Fruit fly (Drosophila melanogaster): ENCODE measurements around the gene Vps39.

Gene Vps39

DNA sequence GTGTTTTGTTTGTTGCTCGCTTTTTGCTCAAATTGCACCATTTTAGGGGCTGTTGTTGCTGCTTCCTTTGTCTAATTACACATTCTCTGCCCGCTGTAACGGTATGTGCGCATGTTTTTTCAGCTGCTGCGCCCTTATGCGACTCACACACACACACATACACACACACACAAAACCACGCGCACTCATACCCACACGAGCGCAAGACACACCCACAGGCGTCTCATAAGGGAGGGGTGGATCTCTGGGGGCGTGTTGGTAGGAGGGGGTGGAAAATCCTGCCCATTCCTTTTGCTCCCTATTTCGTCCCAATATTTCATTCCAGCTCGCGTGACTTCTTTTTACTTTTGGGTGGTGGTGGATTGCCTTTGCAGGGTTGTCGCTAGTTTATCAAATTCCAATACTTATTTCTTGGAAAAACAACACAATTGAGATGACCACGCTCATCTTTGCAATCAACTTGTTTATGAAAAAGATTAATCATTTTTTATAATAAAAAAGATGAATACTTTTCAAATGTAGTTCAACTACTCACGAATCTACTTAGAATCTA lies 29.1 kb downstream of the Vps39 start:
- no peak for TF ChIP-seq Sp1 (GFP tag; optimal IDR thresholded peaks at IDR 0.05)
- TF ChIP-seq Dfd (GFP tag; optimal IDR thresholded peaks at IDR 0.05): no peak
- no peak for TF ChIP-seq Hr83 (GFP tag; optimal IDR thresholded peaks at IDR 0.05; ENCODE audit: poor library complexity, severe bottlenecking)
- TF ChIP-seq lola (GFP tag; optimal IDR thresholded peaks at IDR 0.05): no peak
- TF ChIP-seq dsf (GFP tag; optimal IDR thresholded peaks at IDR 0.05; ENCODE audit: borderline replicate concordance): no peak
- no peak for TF ChIP-seq CG32264 (GFP tag; optimal IDR thresholded peaks at IDR 0.05)
- TF ChIP-seq Abd-B (GFP tag; optimal IDR thresholded peaks at IDR 0.05): no peak
- TF ChIP-seq jim (GFP tag; optimal IDR thresholded peaks at IDR 0.05): no peak

DNA sequence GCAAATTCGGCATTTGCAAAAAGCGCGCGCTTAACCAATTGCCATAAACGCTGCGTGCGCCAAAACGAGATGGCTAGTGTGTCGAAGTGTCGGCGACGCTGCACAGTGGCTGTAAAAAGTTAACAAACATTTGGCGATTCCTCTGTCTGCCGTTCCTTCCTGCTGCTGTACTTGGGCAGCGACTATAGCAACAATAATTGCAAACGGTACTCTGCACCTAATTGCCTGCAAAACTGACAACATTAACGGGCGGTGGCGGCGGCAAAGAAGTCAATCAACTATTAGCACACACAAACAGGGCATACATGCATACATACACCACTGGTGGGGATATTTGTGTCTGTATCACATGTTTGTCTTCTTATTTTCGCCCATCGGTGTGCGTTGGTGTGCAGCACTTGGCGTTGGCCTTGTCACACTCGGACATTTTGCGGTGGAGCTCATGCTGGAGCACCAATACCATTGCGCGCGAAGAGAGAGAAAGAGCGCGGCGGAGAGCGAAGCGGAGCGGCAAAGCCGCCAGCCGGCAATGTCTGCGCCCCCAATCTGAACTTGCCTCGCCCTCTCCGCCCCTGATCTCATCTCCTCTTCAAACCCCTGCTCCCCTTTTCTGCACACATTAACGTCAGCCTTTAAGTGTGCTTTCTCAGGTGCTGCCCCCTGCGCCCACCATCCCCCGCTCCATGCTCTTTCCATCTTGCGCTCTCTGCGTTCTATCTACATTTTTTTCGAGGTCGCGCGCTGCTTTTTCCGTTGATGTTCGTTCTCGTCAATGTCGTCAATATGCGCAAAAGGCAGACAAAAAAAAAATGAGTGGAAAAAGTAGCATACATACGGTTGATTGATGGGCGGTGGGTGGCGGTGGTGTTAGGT lies 29.8 kb downstream of the Vps39 start:
- TF ChIP-seq Myc (optimal IDR thresholded peaks at IDR 0.05): no peak
- no peak for TF ChIP-seq Rel (GFP tag; optimal IDR thresholded peaks at IDR 0.05)
- TF ChIP-seq Rel (tag; optimal IDR thresholded peaks at IDR 0.05): peak; percentile 91
- TF ChIP-seq CG32264 (GFP tag; optimal IDR thresholded peaks at IDR 0.05): no peak
- peak; percentile 49 for TF ChIP-seq woc (GFP tag; optimal IDR thresholded peaks at IDR 0.05)
- TF ChIP-seq jim (GFP tag; optimal IDR thresholded peaks at IDR 0.05): no peak
- TF ChIP-seq Dfd (GFP tag; optimal IDR thresholded peaks at IDR 0.05): no peak
- TF ChIP-seq Mio (GFP tag; optimal IDR thresholded peaks at IDR 0.05): no peak
- TF ChIP-seq Vsx2 (GFP tag; optimal IDR thresholded peaks at IDR 0.05; ENCODE audit: partially characterized antibody): no peak
- TF ChIP-seq dmrt93B (GFP tag; optimal IDR thresholded peaks at IDR 0.05): no peak
- TF ChIP-seq pan (optimal IDR thresholded peaks at IDR 0.05): no peak
- no peak for TF ChIP-seq Sp1 (GFP tag; optimal IDR thresholded peaks at IDR 0.05)
- peak; percentile 16 for TF ChIP-seq Abd-B (GFP tag; optimal IDR thresholded peaks at IDR 0.05)
- TF ChIP-seq foxo (GFP tag; optimal IDR thresholded peaks at IDR 0.05): peak in 1 of 2 experiments; percentile 23
- TF ChIP-seq Jra (GFP tag; optimal IDR thresholded peaks at IDR 0.05): peak; percentile 16
- TF ChIP-seq ey (GFP tag; optimal IDR thresholded peaks at IDR 0.05): no peak
- peak; percentile 31 for TF ChIP-seq Hnf4 (GFP tag; optimal IDR thresholded peaks at IDR 0.05)
- TF ChIP-seq GATAd (GFP tag; optimal IDR thresholded peaks at IDR 0.05): no peak
- TF ChIP-seq Hr83 (GFP tag; optimal IDR thresholded peaks at IDR 0.05; ENCODE audit: poor library complexity, severe bottlenecking): peak; percentile 86
- TF ChIP-seq dsf (GFP tag; optimal IDR thresholded peaks at IDR 0.05; ENCODE audit: borderline replicate concordance): no peak
- peak; percentile 18 for TF ChIP-seq HLH106 (tag; optimal IDR thresholded peaks at IDR 0.05)
- TF ChIP-seq lola (GFP tag; optimal IDR thresholded peaks at IDR 0.05): no peak
- peak; percentile 73 for TF ChIP-seq h (GFP tag; optimal IDR thresholded peaks at IDR 0.05)
- peak; percentile 94 to 97 for TF ChIP-seq dl (GFP tag; optimal IDR thresholded peaks at IDR 0.05; ENCODE audit: insufficient read depth in 1 of 2, partially characterized antibody in 2 of 2)
- peak; percentile 40 for TF ChIP-seq fru (GFP tag; optimal IDR thresholded peaks at IDR 0.05)
- TF ChIP-seq sv (GFP tag; optimal IDR thresholded peaks at IDR 0.05): no peak
- TF ChIP-seq N (GFP tag; optimal IDR thresholded peaks at IDR 0.05): peak; percentile 70
- TF ChIP-seq rgr (GFP tag; optimal IDR thresholded peaks at IDR 0.05): peak; percentile 33
- no peak for TF ChIP-seq CrebA (GFP tag; optimal IDR thresholded peaks at IDR 0.05; ENCODE audit: borderline replicate concordance)
- TF ChIP-seq OdsH (GFP tag; optimal IDR thresholded peaks at IDR 0.05): peak; percentile 22
- TF ChIP-seq br (GFP tag; optimal IDR thresholded peaks at IDR 0.05): peak; percentile 31
- no peak for TF ChIP-seq sage (GFP tag; optimal IDR thresholded peaks at IDR 0.05)
- TF ChIP-seq tai (GFP tag; optimal IDR thresholded peaks at IDR 0.05): no peak
- TF ChIP-seq usp (GFP tag; optimal IDR thresholded peaks at IDR 0.05): no peak
- TF ChIP-seq Dif (GFP tag; optimal IDR thresholded peaks at IDR 0.05; ENCODE audit: partially characterized antibody): peak; percentile 97
- TF ChIP-seq psq (GFP tag; optimal IDR thresholded peaks at IDR 0.05): peak; percentile 91
- TF ChIP-seq brk (GFP tag; optimal IDR thresholded peaks at IDR 0.05): no peak
- no peak for TF ChIP-seq CG9705 (GFP tag; optimal IDR thresholded peaks at IDR 0.05)
- TF ChIP-seq Hr78 (GFP tag; optimal IDR thresholded peaks at IDR 0.05): peak; percentile 36

Data from whole organism, wandering third instar larva.